Fruit fly (Drosophila melanogaster) whole organism, embryonic: ENCODE data around the gene CG12814.

Source experiments
- CG10462 ChIP-seq: fragments of 200-800 bp; sonication (Bioruptor generic); optimal IDR thresholded peaks from 2 replicates; lab custom pipeline; 2016; ENCODE audit warnings: missing biosample characterization, missing genetic modification characterization
- CG2116 ChIP-seq: fragments of 200-800 bp; sonication (Bioruptor generic); optimal IDR thresholded peaks from 3 replicates; lab custom pipeline; 2018; ENCODE audit warnings: missing biosample characterization, mild to moderate bottlenecking, missing genetic modification characterization
- CG2712 ChIP-seq: fragments of 200-800 bp; optimal IDR thresholded peaks from 3 replicates; lab custom pipeline; 2019; ENCODE audit warnings: missing biosample characterization, mild to moderate bottlenecking, missing genetic modification characterization, moderate library complexity
- dysf ChIP-seq: fragments of 200-800 bp; sonication (Bioruptor generic); IDR thresholded peaks from 3 replicates; pipeline ENCODE4 v1.3.6; 2022; ENCODE audit warnings: missing biosample characterization, missing genetic modification characterization
- sim ChIP-seq: fragments of 200-800 bp; sonication (Bioruptor generic); IDR thresholded peaks from 2 replicates; pipeline ENCODE4 v1.3.6; 2022; ENCODE audit warnings: missing biosample characterization, missing genetic modification characterization
- slp2 ChIP-seq: fragments of 200-800 bp; sonication (Bioruptor generic); optimal IDR thresholded peaks from 2 replicates; lab custom pipeline; 2016; ENCODE audit warnings: missing biosample characterization, missing genetic modification characterization
- ttk ChIP-seq: fragments of 200-800 bp; sonication (Bioruptor generic); IDR thresholded peaks from 2 replicates; pipeline ENCODE4 v2.1.2; 2022; ENCODE audit warnings: missing biosample characterization, missing genetic modification characterization

DNA sequence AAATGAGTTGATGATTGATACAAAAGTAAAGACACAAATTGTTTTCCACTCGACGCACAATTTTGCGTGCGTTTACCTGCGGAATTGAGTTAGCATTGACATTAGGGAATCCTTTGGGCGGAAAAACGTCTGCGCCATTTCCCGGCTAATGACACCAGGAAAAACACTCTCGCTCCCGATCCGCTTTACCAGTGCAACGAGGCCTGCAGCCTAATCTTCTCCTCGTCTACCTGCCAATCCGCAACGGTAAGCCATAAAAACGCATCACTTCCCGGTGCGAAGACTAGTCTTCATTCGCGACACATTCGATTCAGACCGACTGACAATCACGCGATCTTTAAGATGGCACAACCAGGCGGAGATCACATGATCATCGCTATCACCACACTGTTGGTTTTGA, 33.0 kb upstream of the CG12814 start, which contains the start of gene CG12420:
- TF ChIP-seq CG2116 (GFP tag; lab: Kevin White, UChicago) (no peak), CG10462 (GFP tag; lab: Kevin White, UChicago) (no peak), sim (GFP tag; lab: Robert Waterston, UW) (no peak), CG2712 (tag; lab: Kevin White, UChicago) (no peak), slp2 (GFP tag; lab: Kevin White, UChicago) (no peak), ttk (GFP tag; lab: Robert Waterston, UW) (no peak), dysf (no peak)
